Worm (Caenorhabditis elegans) whole organism, L2 larva: ENCODE measurements around the gene F49F1.11.

ENCODE experiments used
- alr-1 ChIP-seq: fragments of 150-350 bp; optimal IDR thresholded peaks from 2 replicates; lab custom pipeline; 2014; ENCODE audit warnings: missing biosample characterization, missing genetic modification characterization
- egl-27 ChIP-seq: sonication (generic microtip); optimal IDR thresholded peaks from 3 replicates; lab custom pipeline; 2017; ENCODE audit warnings: missing biosample characterization, missing genetic modification reagents, missing genetic modification characterization
- lin-11 ChIP-seq: fragments of 150-350 bp; sonication (generic microtip); optimal IDR thresholded peaks from 2 replicates; lab custom pipeline; 2014; ENCODE audit warnings: missing biosample characterization, missing genetic modification characterization, inconsistent platforms, mixed read lengths
- nhr-12 ChIP-seq: fragments of 150-350 bp; optimal IDR thresholded peaks from 2 replicates; lab custom pipeline; 2014; ENCODE audit warnings: missing biosample characterization, missing genetic modification characterization
- nhr-237 ChIP-seq: fragments of 150-350 bp; optimal IDR thresholded peaks from 2 replicates; lab custom pipeline; 2014; ENCODE audit warnings: missing biosample characterization, missing genetic modification characterization
- skn-1 ChIP-seq: sonication (generic microtip); optimal IDR thresholded peaks from 2 replicates; lab custom pipeline; 2017; ENCODE audit warnings: missing biosample characterization, missing genetic modification characterization

DNA sequence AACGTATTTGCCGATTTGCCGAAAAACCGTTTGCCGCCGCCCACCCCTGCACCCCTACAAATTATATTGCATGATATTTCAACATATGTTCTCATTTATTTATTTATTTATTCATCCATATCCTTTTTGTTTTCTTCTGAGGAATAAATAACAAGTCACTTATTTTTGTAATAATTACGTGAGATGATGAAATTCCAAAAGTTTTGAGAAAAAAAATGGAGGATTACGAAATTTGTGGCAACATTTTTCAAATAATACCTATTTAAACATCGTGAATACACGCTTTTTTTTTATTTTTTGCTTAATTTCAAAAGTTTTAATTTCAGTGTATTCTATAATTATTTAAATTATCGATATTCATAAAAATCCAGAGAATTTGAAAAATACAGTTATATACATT, 44.3 kb downstream of the F49F1.11 start:
- TF ChIP-seq nhr-12 (tag; lab: Kevin White, UChicago), result no peak
- TF ChIP-seq alr-1 (tag; lab: Kevin White, UChicago), result no peak
- no peak for TF ChIP-seq skn-1 (tag; lab: Kevin White, UChicago)
- TF ChIP-seq nhr-237 (tag; lab: Kevin White, UChicago), result no peak
- no peak for TF ChIP-seq egl-27
- no peak for TF ChIP-seq lin-11
